Fruit fly (Drosophila melanogaster) whole organism, embryonic: Measurements from ENCODE around the gene CG17224.

Experiments used
- Atf-2 ChIP-seq: fragments of 200-800 bp; sonication (Bioruptor generic); optimal IDR thresholded peaks from 2 replicates; lab custom pipeline; 2016; ENCODE audit warnings: missing biosample characterization, missing genetic modification characterization
- Bgb ChIP-seq: fragments of 200-800 bp; sonication (Bioruptor generic); IDR thresholded peaks from 2 replicates; pipeline ENCODE4 v1.3.6; 2022; ENCODE audit warnings: missing biosample characterization, missing genetic modification characterization; ENCODE audit not compliant: partially characterized antibody
- Blimp-1 ChIP-seq: fragments of 200-800 bp; sonication (Bioruptor generic); optimal IDR thresholded peaks from 3 replicates; lab custom pipeline; 2018; ENCODE audit warnings: missing biosample characterization, missing genetic modification characterization, mild to moderate bottlenecking, moderate library complexity, missing genetic modification reagents
- Bteb2 ChIP-seq: fragments of 200-800 bp; sonication (Bioruptor generic); optimal IDR thresholded peaks from 2 replicates; lab custom pipeline; 2016; ENCODE audit warnings: missing biosample characterization, missing genetic modification characterization
- CG11093 ChIP-seq: fragments of 200-800 bp; sonication (Bioruptor generic); IDR thresholded peaks from 3 replicates; pipeline ENCODE4 v1.3.6; 2022; ENCODE audit warnings: missing biosample characterization, missing genetic modification characterization
- CG14860 ChIP-seq: fragments of 200-800 bp; sonication (Bioruptor generic); IDR thresholded peaks from 3 replicates; pipeline ENCODE4 v1.3.6; 2022; ENCODE audit warnings: missing biosample characterization, missing genetic modification characterization; ENCODE audit not compliant: partially characterized antibody
- CG16813 ChIP-seq: fragments of 200-800 bp; sonication (Bioruptor generic); IDR thresholded peaks from 3 replicates; pipeline ENCODE4 v1.3.6; 2022; ENCODE audit warnings: missing biosample characterization, missing genetic modification characterization; ENCODE audit not compliant: partially characterized antibody
- CG17186 ChIP-seq: fragments of 200-800 bp; sonication (Bioruptor generic); optimal IDR thresholded peaks from 3 replicates; lab custom pipeline; 2017; ENCODE audit warnings: missing biosample characterization, missing genetic modification reagents, missing genetic modification characterization
- CG17829 ChIP-seq: fragments of 200-800 bp; optimal IDR thresholded peaks from 2 replicates; lab custom pipeline; 2019; ENCODE audit warnings: missing biosample characterization, mild to moderate bottlenecking, missing genetic modification characterization, moderate library complexity
- CG2116 ChIP-seq: fragments of 200-800 bp; sonication (Bioruptor generic); optimal IDR thresholded peaks from 3 replicates; lab custom pipeline; 2018; ENCODE audit warnings: missing biosample characterization, mild to moderate bottlenecking, missing genetic modification characterization
- CG6254 ChIP-seq: fragments of 200-800 bp; sonication (Bioruptor generic); optimal IDR thresholded peaks from 3 replicates; lab custom pipeline; 2017; ENCODE audit warnings: mild to moderate bottlenecking, missing biosample characterization, missing genetic modification reagents, missing genetic modification characterization
- CG6791 ChIP-seq: fragments of 200-800 bp; sonication (Bioruptor generic); IDR thresholded peaks from 3 replicates; pipeline ENCODE4 v1.3.6; 2022; ENCODE audit warnings: missing biosample characterization, missing genetic modification characterization; ENCODE audit not compliant: partially characterized antibody
- CG7963 ChIP-seq: fragments of 200-800 bp; sonication (Bioruptor generic); IDR thresholded peaks from 3 replicates; pipeline ENCODE4 v1.3.6; 2022; ENCODE audit warnings: missing biosample characterization, missing genetic modification characterization; ENCODE audit not compliant: partially characterized antibody
- CG9609 ChIP-seq: fragments of 200-800 bp; sonication (Bioruptor generic); optimal IDR thresholded peaks from 3 replicates; lab custom pipeline; 2016; ENCODE audit warnings: missing biosample characterization, missing genetic modification characterization
- CG9797 ChIP-seq: fragments of 200-800 bp; sonication (Bioruptor generic); optimal IDR thresholded peaks from 3 replicates; lab custom pipeline; 2018; ENCODE audit warnings: missing biosample characterization, mild to moderate bottlenecking, missing genetic modification characterization
- Dip3 ChIP-seq: fragments of 200-800 bp; sonication (Bioruptor generic); optimal IDR thresholded peaks from 3 replicates; lab custom pipeline; 2016; ENCODE audit warnings: missing biosample characterization, missing genetic modification characterization
- Dp ChIP-seq: fragments of 200-800 bp; sonication (Bioruptor generic); optimal IDR thresholded peaks from 2 replicates; lab custom pipeline; 2018; ENCODE audit warnings: missing biosample characterization, mild to moderate bottlenecking, missing genetic modification characterization, moderate library complexity
- Dref ChIP-seq: fragments of 200-800 bp; sonication (Bioruptor generic); IDR thresholded peaks from 2 replicates; pipeline ENCODE4 v1.3.6; 2022; ENCODE audit warnings: missing biosample characterization, missing genetic modification characterization
- MBD-R2 ChIP-seq: fragments of 200-800 bp; sonication (Bioruptor generic); IDR thresholded peaks from 2 replicates; pipeline ENCODE4 v1.3.6; 2022; ENCODE audit warnings: missing biosample characterization, missing genetic modification characterization
- MESR4 ChIP-seq: fragments of 200-800 bp; sonication (Bioruptor generic); optimal IDR thresholded peaks from 2 replicates; lab custom pipeline; 2018; ENCODE audit warnings: missing biosample characterization, mild to moderate bottlenecking, missing genetic modification characterization, moderate library complexity
- Med ChIP-seq: fragments of 200-800 bp; sonication (Bioruptor generic); peaks from one replicate; lab custom pipeline; 2016; ENCODE audit warnings: missing biosample characterization, missing genetic modification characterization, mild to moderate bottlenecking, inconsistent platforms, moderate library complexity
- Myb ChIP-seq: fragments of 200-800 bp; sonication (Bioruptor generic); optimal IDR thresholded peaks from 2 replicates; lab custom pipeline; 2016; ENCODE audit warnings: missing biosample characterization, missing genetic modification characterization
- NC2α ChIP-seq: fragments of 200-800 bp; sonication (Bioruptor generic); optimal IDR thresholded peaks from 2 replicates; lab custom pipeline; 2016; ENCODE audit warnings: missing biosample characterization, missing genetic modification characterization
- Opbp ChIP-seq: fragments of 200-800 bp; sonication (Bioruptor generic); IDR thresholded peaks from 3 replicates; pipeline ENCODE4 v1.3.6; 2022; ENCODE audit warnings: missing biosample characterization, missing genetic modification characterization; ENCODE audit not compliant: partially characterized antibody
- Optix ChIP-seq: fragments of 200-800 bp; sonication (Bioruptor generic); IDR thresholded peaks from 3 replicates; pipeline ENCODE4 v1.3.6; 2022; ENCODE audit warnings: missing biosample characterization, missing genetic modification characterization
- Scr ChIP-seq: fragments of 200-800 bp; sonication (Bioruptor generic); IDR thresholded peaks from 2 replicates; pipeline ENCODE4 v1.3.6; 2022; ENCODE audit warnings: missing biosample characterization, missing genetic modification characterization; ENCODE audit not compliant: partially characterized antibody
- Sry-δ ChIP-seq: fragments of 200-800 bp; sonication (Bioruptor generic); optimal IDR thresholded peaks from 2 replicates; lab custom pipeline; 2016; ENCODE audit warnings: missing biosample characterization, missing genetic modification characterization
- crp ChIP-seq, 2 experiments: fragments of 200-800 bp; sonication (Bioruptor generic); optimal IDR thresholded peaks; 2 replicates in 1 of 2; 3 replicates in 1 of 2; lab custom pipeline; 2017; ENCODE audit warnings: missing biosample characterization in 2 of 2, missing genetic modification characterization in 2 of 2, mild to moderate bottlenecking in 1 of 2, moderate library complexity in 1 of 2
- disco-r ChIP-seq: fragments of 200-800 bp; sonication (Bioruptor generic); optimal IDR thresholded peaks from 2 replicates; lab custom pipeline; 2016; ENCODE audit warnings: missing biosample characterization, missing genetic modification characterization
- dysf ChIP-seq: fragments of 200-800 bp; sonication (Bioruptor generic); IDR thresholded peaks from 3 replicates; pipeline ENCODE4 v1.3.6; 2022; ENCODE audit warnings: missing biosample characterization, missing genetic modification characterization
- fd64A ChIP-seq: fragments of 200-800 bp; sonication (Bioruptor generic); optimal IDR thresholded peaks from 3 replicates; lab custom pipeline; 2018; ENCODE audit warnings: missing biosample characterization, mild to moderate bottlenecking, missing genetic modification characterization
- grau ChIP-seq: fragments of 200-800 bp; optimal IDR thresholded peaks from 3 replicates; lab custom pipeline; 2019; ENCODE audit warnings: missing biosample characterization, mild to moderate bottlenecking, missing genetic modification characterization, moderate library complexity
- hbn ChIP-seq: fragments of 200-800 bp; sonication (Bioruptor generic); IDR thresholded peaks from 2 replicates; pipeline ENCODE4 v1.3.6; 2022; ENCODE audit warnings: missing biosample characterization, missing genetic modification characterization; ENCODE audit not compliant: partially characterized antibody
- inv ChIP-seq: fragments of 200-800 bp; sonication (Bioruptor generic); IDR thresholded peaks from 2 replicates; pipeline ENCODE4 v1.3.6; 2022; ENCODE audit warnings: missing biosample characterization, missing genetic modification characterization; ENCODE audit not compliant: partially characterized antibody
- knrl ChIP-seq: fragments of 200-800 bp; sonication (Bioruptor generic); IDR thresholded peaks from 3 replicates; pipeline ENCODE4 v1.3.6; 2022; ENCODE audit warnings: missing biosample characterization, missing genetic modification characterization; ENCODE audit not compliant: partially characterized antibody
- lab ChIP-seq: fragments of 200-800 bp; sonication (Bioruptor generic); optimal IDR thresholded peaks from 3 replicates; lab custom pipeline; 2017; ENCODE audit warnings: missing biosample characterization, missing genetic modification characterization, mild to moderate bottlenecking, moderate library complexity, missing genetic modification reagents
- nerfin-2 ChIP-seq: fragments of 200-800 bp; sonication (Bioruptor generic); IDR thresholded peaks from 2 replicates; pipeline ENCODE4 v1.3.6; 2022; ENCODE audit warnings: missing biosample characterization, missing genetic modification characterization; ENCODE audit not compliant: partially characterized antibody
- oc ChIP-seq: fragments of 200-800 bp; sonication (Bioruptor generic); optimal IDR thresholded peaks from 2 replicates; lab custom pipeline; 2018; ENCODE audit warnings: missing biosample characterization, mild to moderate bottlenecking, missing genetic modification characterization, moderate library complexity
- phol ChIP-seq: fragments of 200-800 bp; sonication (Bioruptor generic); optimal IDR thresholded peaks from 3 replicates; lab custom pipeline; 2018; ENCODE audit warnings: missing biosample characterization, mild to moderate bottlenecking, missing genetic modification characterization, moderate library complexity
- pzg ChIP-seq: fragments of 200-800 bp; sonication (Bioruptor generic); optimal IDR thresholded peaks from 3 replicates; lab custom pipeline; 2018; ENCODE audit warnings: missing biosample characterization, mild to moderate bottlenecking, missing genetic modification characterization, moderate library complexity
- row ChIP-seq: fragments of 200-800 bp; sonication (Bioruptor generic); IDR thresholded peaks from 3 replicates; pipeline ENCODE4 v1.3.6; 2022; ENCODE audit warnings: missing biosample characterization, missing genetic modification characterization
- sens ChIP-seq: fragments of 200-800 bp; sonication (Bioruptor generic); peaks from one replicate; lab custom pipeline; 2016; ENCODE audit warnings: missing biosample characterization, missing genetic modification characterization
- slbo ChIP-seq: fragments of 200-800 bp; sonication (Bioruptor generic); IDR thresholded peaks from 2 replicates; pipeline ENCODE4 v1.3.6; 2022; ENCODE audit warnings: missing biosample characterization, missing genetic modification characterization
- sna ChIP-seq: fragments of 200-800 bp; sonication (Bioruptor generic); IDR thresholded peaks from 2 replicates; pipeline ENCODE4 v1.3.6; 2022; ENCODE audit warnings: missing biosample characterization, missing genetic modification characterization; ENCODE audit not compliant: partially characterized antibody
- trem ChIP-seq: fragments of 200-800 bp; optimal IDR thresholded peaks from 3 replicates; lab custom pipeline; 2019; ENCODE audit warnings: missing biosample characterization, mild to moderate bottlenecking, missing genetic modification characterization, moderate library complexity
- unc-4 ChIP-seq: fragments of 200-800 bp; sonication (Bioruptor generic); IDR thresholded peaks from 2 replicates; pipeline ENCODE4 v1.3.6; 2022; ENCODE audit warnings: missing biosample characterization, missing genetic modification characterization; ENCODE audit not compliant: partially characterized antibody
- vnd ChIP-seq: fragments of 200-800 bp; sonication (Bioruptor generic); IDR thresholded peaks from 3 replicates; pipeline ENCODE4 v1.3.6; 2022; ENCODE audit warnings: missing biosample characterization, missing genetic modification characterization; ENCODE audit not compliant: partially characterized antibody
- zen2 ChIP-seq: fragments of 200-800 bp; sonication (Bioruptor generic); IDR thresholded peaks from 3 replicates; pipeline ENCODE4 v1.3.6; 2022; ENCODE audit warnings: missing biosample characterization, missing genetic modification characterization; ENCODE audit not compliant: partially characterized antibody

The CG17224 gene

DNA sequence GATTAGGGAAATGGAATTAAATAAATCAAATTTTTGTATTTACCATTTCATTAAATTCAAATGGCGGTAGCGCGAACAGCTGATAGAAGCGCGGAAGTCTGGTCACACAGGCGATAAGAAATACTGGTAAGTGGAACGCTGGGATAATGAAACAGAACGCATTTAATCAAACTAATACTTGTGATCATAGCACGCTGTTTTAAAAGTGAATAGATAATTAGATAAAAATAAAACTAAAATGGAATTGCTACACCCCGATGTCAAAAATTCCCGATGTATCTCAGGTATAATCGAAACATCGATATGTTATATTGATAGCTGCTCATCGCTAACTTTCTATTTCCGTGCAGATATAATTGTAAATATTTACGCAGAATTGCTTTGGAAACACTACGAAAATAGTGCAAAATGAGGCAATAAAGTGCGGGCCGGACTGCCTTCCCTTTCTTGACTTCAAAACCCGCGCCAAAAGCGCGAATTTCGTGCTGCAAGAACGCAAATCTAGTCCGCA, 25.4 kb downstream of the CG17224 start, which contains the start of the genes okr and CG3558 (continued):
- TF ChIP-seq disco-r, result no peak
- peak; percentile 87 for TF ChIP-seq Scr (GFP tag; lab: Robert Waterston, UW)
- peak; percentile 72 for TF ChIP-seq inv (GFP tag; lab: Robert Waterston, UW)
- peak; percentile 29 for TF ChIP-seq fd64A (GFP tag; lab: Kevin White, UChicago)
- TF ChIP-seq MBD-R2 (GFP tag; lab: Robert Waterston, UW), result peak; percentile 80
- no peak for TF ChIP-seq oc (tag; lab: Kevin White, UChicago)
- peak; percentile 69; the same call in 2 of the 3 replicates for TF ChIP-seq Opbp (GFP tag; lab: Robert Waterston, UW)
- TF ChIP-seq CG7963 (GFP tag; lab: Robert Waterston, UW), result peak; percentile 58; the same call in 2 of the 3 replicates
- no peak for TF ChIP-seq dysf
- TF ChIP-seq Optix (GFP tag; lab: Robert Waterston, UW), result no peak
- TF ChIP-seq crp (GFP tag; optimal IDR thresholded peaks at IDR 0.05; lab: Kevin White, UChicago), result peak; percentile 70 to 95
- peak; percentile 76 for TF ChIP-seq vnd (GFP tag; lab: Robert Waterston, UW)
- peak; percentile 77 for TF ChIP-seq sna (GFP tag; lab: Robert Waterston, UW)
- peak; percentile 72 for TF ChIP-seq MESR4 (GFP tag; lab: Kevin White, UChicago)
- TF ChIP-seq CG9609 (GFP tag; lab: Kevin White, UChicago), result no peak
- peak; percentile 59 for TF ChIP-seq CG17186 (GFP tag; lab: Kevin White, UChicago)
- peak; percentile 8 for TF ChIP-seq CG17829
- TF ChIP-seq Med (GFP tag; lab: Kevin White, UChicago), result peak; percentile 81
- TF ChIP-seq Dref (GFP tag; lab: Robert Waterston, UW), result peak; percentile 72
- TF ChIP-seq Bteb2, result peak; percentile 32
- TF ChIP-seq row, result peak; percentile 47; the same call in 2 of the 3 replicates
- no peak for TF ChIP-seq slbo
- peak; percentile 89 for TF ChIP-seq Sry-δ (GFP tag; lab: Kevin White, UChicago)
- TF ChIP-seq Blimp-1 (GFP tag; lab: Kevin White, UChicago), result peak; percentile 73
- TF ChIP-seq sens (GFP tag; lab: Kevin White, UChicago), result peak; percentile 85
- no peak for TF ChIP-seq NC2α (GFP tag; lab: Kevin White, UChicago)
- TF ChIP-seq trem (tag; lab: Kevin White, UChicago), result peak; percentile 91
- TF ChIP-seq hbn (GFP tag; lab: Robert Waterston, UW), result peak; percentile 80
- TF ChIP-seq CG14860, result peak; percentile 81
- no peak for TF ChIP-seq lab (GFP tag; lab: Kevin White, UChicago)
- TF ChIP-seq Dip3 (GFP tag; lab: Kevin White, UChicago), result no peak
- peak; percentile 84 for TF ChIP-seq CG16813 (GFP tag; lab: Robert Waterston, UW)
- peak; percentile 24 for TF ChIP-seq grau (tag; lab: Kevin White, UChicago)
- TF ChIP-seq Dp, result peak; percentile 86
- peak; percentile 91 for TF ChIP-seq unc-4 (GFP tag; lab: Robert Waterston, UW)
- peak; percentile 83 for TF ChIP-seq phol (tag; lab: Kevin White, UChicago)
- no peak for TF ChIP-seq Myb (GFP tag; lab: Kevin White, UChicago)
- TF ChIP-seq knrl (GFP tag; lab: Robert Waterston, UW), result peak; percentile 83
- TF ChIP-seq CG2116 (GFP tag; lab: Kevin White, UChicago), result peak; percentile 85
- TF ChIP-seq Bgb (GFP tag; lab: Robert Waterston, UW), result peak; percentile 74
- peak; percentile 70; the same call in 1 of the 3 replicates for TF ChIP-seq zen2 (GFP tag; lab: Robert Waterston, UW)
- no peak for TF ChIP-seq CG11093 (GFP tag; lab: Robert Waterston, UW)
- TF ChIP-seq Atf-2, result no peak
- peak; percentile 0 for TF ChIP-seq CG6254 (GFP tag; lab: Kevin White, UChicago)
- peak; percentile 71 for TF ChIP-seq pzg (GFP tag; lab: Kevin White, UChicago)
- TF ChIP-seq nerfin-2 (GFP tag; lab: Robert Waterston, UW), result peak; percentile 69
- peak; percentile 83 for TF ChIP-seq CG9797
- TF ChIP-seq CG6791 (GFP tag; lab: Robert Waterston, UW), result peak; percentile 73
